Fruit fly (Drosophila melanogaster) Kc167 (cell line): ENCODE measurements around the gene ninaD.

Source experiments
- Myc ChIP-seq: fragments of >200 bp; optimal IDR thresholded peaks from 2 replicates; lab custom pipeline; 2017; ENCODE audit warnings: missing external identifiers
- Sin3A ChIP-seq: fragments of >200 bp; optimal IDR thresholded peaks from 2 replicates; lab custom pipeline; 2018; ENCODE audit warnings: missing external identifiers
- h ChIP-seq: fragments of >200 bp; optimal IDR thresholded peaks from 3 replicates; lab custom pipeline; 2018; ENCODE audit warnings: missing external identifiers
- insv ChIP-seq: fragments of >200 bp; optimal IDR thresholded peaks from 3 replicates; lab custom pipeline; 2018; ENCODE audit warnings: missing external identifiers
- psq ChIP-seq: fragments of >200 bp; optimal IDR thresholded peaks from 2 replicates; lab custom pipeline; 2017; ENCODE audit warnings: missing external identifiers
- ttk ChIP-seq: sonication (Bioruptor generic); optimal IDR thresholded peaks from 2 replicates; lab custom pipeline; 2017; ENCODE audit warnings: missing external identifiers

Gene ninaD

dm6 chr2L:18119643-18120042 lies 38.2 kb downstream of the ninaD start, which contains the start of gene CG5758:
Gene CG5758 (plus strand): TSS chr2L:18119995.
- TF ChIP-seq h (lab: Kevin White, UChicago) (no peak), Sin3A (lab: Kevin White, UChicago) (no peak), Myc (lab: Kevin White, UChicago) (no peak), insv (no peak), ttk (no peak), psq (lab: Kevin White, UChicago) (no peak)

dm6 chr2L:18121367-18122230 lies 40.2 kb downstream of the ninaD start:
- TF ChIP-seq insv (no peak), psq (lab: Kevin White, UChicago) (no peak), Myc (lab: Kevin White, UChicago) (no peak), ttk (no peak), Sin3A (lab: Kevin White, UChicago) (no peak), h (lab: Kevin White, UChicago) (no peak)

- TF ChIP-seq psq (lab: Kevin White, UChicago) (no peak), Myc (lab: Kevin White, UChicago) (no peak), insv (no peak), Sin3A (lab: Kevin White, UChicago) (no peak), ttk (no peak), h (lab: Kevin White, UChicago) (no peak)
These were observed 40.8 kb downstream of the ninaD start for dm6 chr2L:18122231-18122551.

dm6 chr2L:18122920-18123319 lies 41.5 kb downstream of the ninaD start:
- TF ChIP-seq ttk (no peak), Myc (lab: Kevin White, UChicago) (no peak), insv (no peak), h (lab: Kevin White, UChicago) (no peak), Sin3A (lab: Kevin White, UChicago) (no peak), psq (lab: Kevin White, UChicago) (no peak)

dm6 chr2L:18125649-18126048 lies 44.2 kb downstream of the ninaD start, which contains the start of gene Grl36b:
Gene Grl36b (minus strand): TSS chr2L:18125749.
- no peak for TF ChIP-seq ttk
- TF ChIP-seq h (lab: Kevin White, UChicago) = no peak
- TF ChIP-seq insv = no peak
- no peak for TF ChIP-seq Myc (lab: Kevin White, UChicago)
- TF ChIP-seq Sin3A (lab: Kevin White, UChicago) = no peak
- no peak for TF ChIP-seq psq (lab: Kevin White, UChicago)
